Fruit fly (Drosophila melanogaster) whole organism, embryonic: ENCODE results near the gene CG17233.

Source experiments
- B-H2 ChIP-seq: fragments of 200-800 bp; sonication (Bioruptor generic); optimal IDR thresholded peaks from 2 replicates; lab custom pipeline; 2018; ENCODE audit warnings: missing biosample characterization, mild to moderate bottlenecking, missing genetic modification characterization
- Bgb ChIP-seq: fragments of 200-800 bp; sonication (Bioruptor generic); IDR thresholded peaks from 2 replicates; pipeline ENCODE4 v1.3.6; 2022; ENCODE audit warnings: missing biosample characterization, missing genetic modification characterization; ENCODE audit not compliant: partially characterized antibody
- CG13624 ChIP-seq: fragments of 200-800 bp; sonication (Bioruptor generic); optimal IDR thresholded peaks from 2 replicates; lab custom pipeline; 2016; ENCODE audit warnings: missing biosample characterization, missing genetic modification characterization
- CG15514 ChIP-seq: fragments of 200-800 bp; sonication (Bioruptor generic); optimal IDR thresholded peaks from 3 replicates; lab custom pipeline; 2017; ENCODE audit warnings: missing biosample characterization, missing genetic modification characterization, mild to moderate bottlenecking, moderate library complexity, missing genetic modification reagents
- CG15601 ChIP-seq: fragments of 200-800 bp; sonication (Bioruptor generic); optimal IDR thresholded peaks from 3 replicates; lab custom pipeline; 2019; ENCODE audit warnings: missing biosample characterization, mild to moderate bottlenecking, missing genetic modification characterization, moderate library complexity
- CG17385 ChIP-seq: fragments of 200-800 bp; sonication (Bioruptor generic); optimal IDR thresholded peaks from 3 replicates; lab custom pipeline; 2018; ENCODE audit warnings: missing biosample characterization, mild to moderate bottlenecking, missing genetic modification characterization
- CG18011 ChIP-seq: fragments of 200-800 bp; sonication (Bioruptor generic); optimal IDR thresholded peaks from 2 replicates; lab custom pipeline; 2017; ENCODE audit warnings: missing biosample characterization, missing genetic modification characterization, mild to moderate bottlenecking, moderate library complexity, missing genotype
- CG2129 ChIP-seq: fragments of 200-800 bp; sonication (Bioruptor generic); IDR thresholded peaks from 2 replicates; pipeline ENCODE4 v1.3.6; 2022; ENCODE audit warnings: missing biosample characterization, missing genetic modification characterization; ENCODE audit not compliant: partially characterized antibody
- CG32532 ChIP-seq: fragments of 200-800 bp; sonication (Bioruptor generic); IDR thresholded peaks from 2 replicates; pipeline ENCODE4 v1.3.6; 2022; ENCODE audit warnings: missing biosample characterization, missing genetic modification characterization
- CG3281 ChIP-seq: fragments of 200-800 bp; sonication (Bioruptor generic); optimal IDR thresholded peaks from 3 replicates; lab custom pipeline; 2017; ENCODE audit warnings: missing biosample characterization, mild to moderate bottlenecking, missing genetic modification characterization
- CG34376 ChIP-seq: fragments of 200-800 bp; sonication (Bioruptor generic); optimal IDR thresholded peaks from 2 replicates; lab custom pipeline; 2018; ENCODE audit warnings: missing biosample characterization, mild to moderate bottlenecking, missing genetic modification characterization
- CG34422 ChIP-seq: fragments of 200-800 bp; sonication (Bioruptor generic); IDR thresholded peaks from 3 replicates; pipeline ENCODE4 v1.3.6; 2022; ENCODE audit warnings: missing biosample characterization, missing genetic modification characterization
- CG5180 ChIP-seq: fragments of 200-800 bp; sonication (Bioruptor generic); optimal IDR thresholded peaks from 3 replicates; lab custom pipeline; 2017; ENCODE audit warnings: missing biosample characterization, missing genetic modification characterization, mild to moderate bottlenecking, moderate library complexity, missing genetic modification reagents
- CG6272 ChIP-seq: fragments of 200-800 bp; sonication (Bioruptor generic); IDR thresholded peaks from 2 replicates; pipeline ENCODE4 v1.3.6; 2022; ENCODE audit warnings: missing biosample characterization, missing genetic modification characterization
- CTCF ChIP-seq: fragments of 200-800 bp; sonication (Bioruptor generic); optimal IDR thresholded peaks from 2 replicates; lab custom pipeline; 2017; ENCODE audit warnings: missing biosample characterization, mild to moderate bottlenecking, missing genetic modification characterization, moderate library complexity
- D19A ChIP-seq: fragments of 200-800 bp; optimal IDR thresholded peaks from 3 replicates; lab custom pipeline; 2019; ENCODE audit warnings: missing biosample characterization, mild to moderate bottlenecking, missing genetic modification characterization, moderate library complexity
- D19B ChIP-seq: fragments of 200-800 bp; sonication (Bioruptor generic); optimal IDR thresholded peaks from 2 replicates; lab custom pipeline; 2017; ENCODE audit warnings: missing biosample characterization, mild to moderate bottlenecking, missing genetic modification characterization
- E2f2 ChIP-seq: fragments of 200-800 bp; sonication (Bioruptor generic); IDR thresholded peaks from 2 replicates; pipeline ENCODE4 v1.3.6; 2022; ENCODE audit warnings: missing biosample characterization, missing genetic modification characterization
- Gsc ChIP-seq: fragments of 200-800 bp; sonication (Bioruptor generic); IDR thresholded peaks from 2 replicates; pipeline ENCODE4 v1.3.6; 2022; ENCODE audit warnings: missing biosample characterization, missing genetic modification characterization
- HmgD ChIP-seq: fragments of 200-800 bp; sonication (Bioruptor generic); optimal IDR thresholded peaks from 3 replicates; lab custom pipeline; 2016; ENCODE audit warnings: missing biosample characterization, missing genetic modification characterization
- HmgZ ChIP-seq: fragments of 200-800 bp; sonication (Bioruptor generic); optimal IDR thresholded peaks from 2 replicates; lab custom pipeline; 2018; ENCODE audit warnings: missing biosample characterization, mild to moderate bottlenecking, missing genetic modification characterization
- Hmx ChIP-seq: fragments of 200-800 bp; sonication (Bioruptor generic); optimal IDR thresholded peaks from 2 replicates; lab custom pipeline; 2016; ENCODE audit warnings: missing biosample characterization, missing genetic modification characterization
- Pdp1 ChIP-seq, 2 experiments: fragments of 200-800 bp; sonication (Bioruptor generic); optimal IDR thresholded peaks; 3 replicates each; lab custom pipeline; 2016; ENCODE audit warnings: missing biosample characterization in 2 of 2, missing genetic modification characterization in 2 of 2, mild to moderate bottlenecking in 1 of 2, moderate library complexity in 1 of 2
- Trl ChIP-seq, 3 experiments: fragments of >200 bp in 2 of 3; fragments of 200-800 bp in 1 of 3; sonication (Bioruptor generic) in 1 of 3; optimal IDR thresholded peaks; 2 replicates in 1 of 3; 3 replicates in 2 of 3; lab custom pipeline; 2016 to 2017; ENCODE audit warnings: missing biosample characterization in 1 of 3, missing genetic modification characterization in 1 of 3
- ase ChIP-seq: fragments of 200-800 bp; sonication (Bioruptor generic); IDR thresholded peaks from 3 replicates; pipeline ENCODE4 v1.3.6; 2022; ENCODE audit warnings: missing biosample characterization, missing genetic modification characterization
- ato ChIP-seq: fragments of 200-800 bp; sonication (Bioruptor generic); IDR thresholded peaks from 2 replicates; pipeline ENCODE4 v1.3.6; 2022; ENCODE audit warnings: missing biosample characterization, missing genetic modification characterization; ENCODE audit not compliant: partially characterized antibody
- bbx ChIP-seq: fragments of 200-800 bp; sonication (Bioruptor generic); IDR thresholded peaks from 2 replicates; pipeline ENCODE4 v1.3.6; 2022; ENCODE audit warnings: missing biosample characterization, missing genetic modification characterization; ENCODE audit not compliant: partially characterized antibody
- cg ChIP-seq: fragments of 200-800 bp; sonication (Bioruptor generic); optimal IDR thresholded peaks from 3 replicates; lab custom pipeline; 2019; ENCODE audit warnings: missing biosample characterization, mild to moderate bottlenecking, missing genetic modification characterization, moderate library complexity
- chinmo ChIP-seq: fragments of 200-800 bp; sonication (Bioruptor generic); IDR thresholded peaks from 4 replicates; pipeline ENCODE4 v1.3.6; 2022; ENCODE audit warnings: missing biosample characterization, missing genetic modification characterization; ENCODE audit not compliant: partially characterized antibody
- crp ChIP-seq, 2 experiments: fragments of 200-800 bp; sonication (Bioruptor generic); optimal IDR thresholded peaks; 2 replicates in 1 of 2; 3 replicates in 1 of 2; lab custom pipeline; 2017; ENCODE audit warnings: missing biosample characterization in 2 of 2, missing genetic modification characterization in 2 of 2, mild to moderate bottlenecking in 1 of 2, moderate library complexity in 1 of 2
- cwo ChIP-seq: fragments of 200-800 bp; sonication (Bioruptor generic); optimal IDR thresholded peaks from 3 replicates; lab custom pipeline; 2017; ENCODE audit warnings: missing biosample characterization, missing genetic modification characterization, mild to moderate bottlenecking, moderate library complexity, missing genetic modification reagents
- dan ChIP-seq: fragments of 200-800 bp; sonication (Bioruptor generic); IDR thresholded peaks from 2 replicates; pipeline ENCODE4 v1.3.6; 2022; ENCODE audit warnings: missing biosample characterization, missing genetic modification characterization
- exex ChIP-seq: fragments of 200-800 bp; sonication (Bioruptor generic); optimal IDR thresholded peaks from 4 replicates; lab custom pipeline; 2018; ENCODE audit warnings: missing biosample characterization, mild to moderate bottlenecking, missing genetic modification characterization, moderate library complexity
- ftz-f1 ChIP-seq: fragments of 200-800 bp; sonication (Bioruptor generic); optimal IDR thresholded peaks from 2 replicates; lab custom pipeline; 2016; ENCODE audit warnings: missing biosample characterization, missing genetic modification characterization
- grn ChIP-seq: fragments of 200-800 bp; sonication (Bioruptor generic); optimal IDR thresholded peaks from 3 replicates; lab custom pipeline; 2017; ENCODE audit warnings: missing biosample characterization, missing genetic modification characterization
- mirr ChIP-seq: fragments of 200-800 bp; sonication (Bioruptor generic); optimal IDR thresholded peaks from 3 replicates; lab custom pipeline; 2018; ENCODE audit warnings: missing biosample characterization, mild to moderate bottlenecking, missing genetic modification characterization
- nau ChIP-seq: fragments of 200-800 bp; sonication (Bioruptor generic); optimal IDR thresholded peaks from 3 replicates; lab custom pipeline; 2017; ENCODE audit warnings: missing biosample characterization, mild to moderate bottlenecking, missing genetic modification characterization, missing genetic modification reagents
- org-1 ChIP-seq: fragments of 200-800 bp; sonication (Bioruptor generic); optimal IDR thresholded peaks from 2 replicates; lab custom pipeline; 2017; ENCODE audit warnings: missing biosample characterization, missing genetic modification characterization
- otp ChIP-seq: fragments of 200-800 bp; sonication (Bioruptor generic); IDR thresholded peaks from 3 replicates; pipeline ENCODE4, ENCODE4 v1.3.6; 2022; ENCODE audit warnings: missing biosample characterization, missing genetic modification characterization
- psq ChIP-seq: fragments of 200-800 bp; sonication (Bioruptor generic); optimal IDR thresholded peaks from 2 replicates; lab custom pipeline; 2017; ENCODE audit warnings: missing biosample characterization, missing genetic modification characterization
- rib ChIP-seq: fragments of 200-800 bp; sonication (Bioruptor generic); IDR thresholded peaks from 2 replicates; pipeline ENCODE4 v1.3.6; 2022; ENCODE audit warnings: missing biosample characterization, missing genetic modification characterization
- row ChIP-seq: fragments of 200-800 bp; sonication (Bioruptor generic); IDR thresholded peaks from 3 replicates; pipeline ENCODE4 v1.3.6; 2022; ENCODE audit warnings: missing biosample characterization, missing genetic modification characterization
- salm ChIP-seq: fragments of 200-800 bp; sonication (Bioruptor generic); optimal IDR thresholded peaks from 2 replicates; lab custom pipeline; 2018; ENCODE audit warnings: missing biosample characterization, mild to moderate bottlenecking, missing genetic modification characterization
- sens ChIP-seq: fragments of 200-800 bp; sonication (Bioruptor generic); peaks from one replicate; lab custom pipeline; 2016; ENCODE audit warnings: missing biosample characterization, missing genetic modification characterization
- seq ChIP-seq: fragments of 200-800 bp; sonication (Bioruptor generic); IDR thresholded peaks from 2 replicates; pipeline ENCODE4 v1.3.6; 2022; ENCODE audit warnings: missing biosample characterization, missing genetic modification characterization

The CG17233 gene

DNA sequence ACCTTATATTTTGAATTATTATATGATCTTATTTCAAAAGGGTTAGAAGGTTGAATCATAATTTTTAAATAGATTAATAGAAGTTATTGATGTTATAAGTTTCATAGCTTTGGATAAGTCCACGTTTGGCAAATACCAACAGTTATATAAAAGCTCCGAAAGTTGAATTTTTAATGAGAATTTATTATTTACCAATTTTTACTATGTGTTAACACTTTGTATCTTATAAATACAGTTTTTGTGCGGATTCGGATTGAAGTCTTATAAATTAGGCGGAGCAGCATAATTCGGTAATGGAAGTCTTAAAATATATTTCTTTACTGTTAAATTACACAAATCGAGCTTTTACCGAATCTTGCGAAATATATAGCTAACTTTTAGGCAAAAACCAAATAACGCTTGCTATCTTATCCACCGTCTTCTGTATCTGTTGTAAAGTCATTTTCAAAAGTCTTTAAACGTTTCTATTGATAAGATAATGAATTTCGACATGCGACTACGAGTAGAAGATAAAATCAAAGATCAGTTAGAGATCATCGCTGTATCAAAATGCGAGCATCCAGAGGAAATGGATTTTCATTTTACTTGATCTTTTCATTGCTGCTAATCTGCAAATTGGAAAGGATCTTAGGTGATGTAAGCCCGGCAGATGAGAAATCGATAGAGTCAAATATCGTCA, 42.0 kb downstream of the CG17233 start, which contains the start of gene CG42833:
TSS of gene CG42833 (plus strand) at position 525 of the 679 bp plus-strand sequence.
- TF ChIP-seq HmgD (no peak), Pdp1 (GFP tag; optimal IDR thresholded peaks at IDR 0.05; lab: Kevin White, UChicago) (peak in 1 of 2 experiments; percentile 33), CG2129 (no peak), CG34376 (GFP tag; lab: Kevin White, UChicago) (peak; percentile 25), mirr (GFP tag; lab: Kevin White, UChicago) (peak; percentile 92), Bgb (GFP tag; lab: Robert Waterston, UW) (0 out of 2 replicates have a peak, but pooled peaks have one; percentile 5), psq (GFP tag; lab: Kevin White, UChicago) (no peak), exex (tag; lab: Kevin White, UChicago) (peak; percentile 83), CG6272 (GFP tag; lab: Robert Waterston, UW) (no peak), CTCF (GFP tag; lab: Kevin White, UChicago) (peak; percentile 24), cwo (GFP tag; lab: Kevin White, UChicago) (peak; percentile 38), grn (GFP tag; lab: Kevin White, UChicago) (peak; percentile 88), Gsc (GFP tag; lab: Robert Waterston, UW) (no peak), chinmo (GFP tag; lab: Robert Waterston, UW) (0 out of 4 replicates have a peak, but pooled peaks have one; percentile 7), sens (peak; percentile 24)

DNA sequence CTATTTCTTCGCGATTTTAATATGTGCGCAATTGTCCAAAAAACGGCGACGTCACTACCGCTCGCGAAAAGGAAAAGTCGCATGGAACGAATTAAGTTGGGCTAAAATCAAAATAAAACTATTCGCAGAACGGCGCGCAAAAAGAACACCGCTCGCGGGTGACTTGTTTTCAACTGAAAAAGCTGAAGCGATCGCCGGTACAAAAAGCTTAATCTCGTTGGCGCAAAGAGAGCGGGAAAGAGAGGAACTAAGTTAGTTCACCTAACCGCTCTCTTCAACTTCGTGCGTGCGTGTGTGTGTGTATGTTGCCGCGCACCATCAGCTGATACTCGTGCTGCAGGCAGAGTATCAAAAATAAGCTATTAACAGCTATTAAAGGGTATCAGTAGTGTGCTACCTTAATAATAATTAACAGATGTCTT, 43.6 kb downstream of the CG17233 start, which contains the start of gene CG42674:
TSS of gene CG42674 (minus strand) at position 180 of the 422 bp plus-strand sequence.
- peak; percentile 64 for TF ChIP-seq CG18011 (GFP tag; lab: Kevin White, UChicago)
- peak; percentile 54 for TF ChIP-seq CG34376 (GFP tag; lab: Kevin White, UChicago)
- TF ChIP-seq CG13624 (GFP tag; lab: Kevin White, UChicago): peak; percentile 62
- TF ChIP-seq E2f2 (GFP tag; lab: Robert Waterston, UW): peak; percentile 15; the same call in 1 of the 2 replicates
- peak; percentile 94 for TF ChIP-seq CG15514 (GFP tag; lab: Kevin White, UChicago)
- TF ChIP-seq D19A (tag; lab: Kevin White, UChicago): peak; percentile 93
- peak; percentile 8 for TF ChIP-seq HmgZ (tag; lab: Kevin White, UChicago)
- no peak for TF ChIP-seq Hmx (GFP tag; lab: Kevin White, UChicago)
- no peak for TF ChIP-seq dan (GFP tag; lab: Robert Waterston, UW)
- TF ChIP-seq seq: 0 out of 2 replicates have a peak, but pooled peaks have one; percentile 11
- TF ChIP-seq B-H2 (GFP tag; lab: Kevin White, UChicago): no peak
- TF ChIP-seq CG5180 (GFP tag; lab: Kevin White, UChicago): peak; percentile 42
- TF ChIP-seq chinmo (GFP tag; lab: Robert Waterston, UW): peak; percentile 60; the same call in 1 of the 4 replicates
- TF ChIP-seq bbx: peak; percentile 38; the same call in 1 of the 2 replicates
- 0 out of 2 replicates have a peak, but pooled peaks have one; percentile 15 for TF ChIP-seq CG32532 (GFP tag; lab: Robert Waterston, UW)
- peak; percentile 56; the same call in 1 of the 2 replicates for TF ChIP-seq rib (GFP tag; lab: Robert Waterston, UW)
- peak in 1 of 2 experiments; percentile 65 for TF ChIP-seq crp (GFP tag; optimal IDR thresholded peaks at IDR 0.05; lab: Kevin White, UChicago)
- TF ChIP-seq D19B: peak; percentile 39
- TF ChIP-seq salm (tag; lab: Kevin White, UChicago): no peak
- TF ChIP-seq Bgb (GFP tag; lab: Robert Waterston, UW): peak; percentile 17; the same call in 1 of the 2 replicates
- peak; percentile 60 for TF ChIP-seq CG15601 (tag; lab: Kevin White, UChicago)
- peak; percentile 63 for TF ChIP-seq cwo (GFP tag; lab: Kevin White, UChicago)
- peak; percentile 9 for TF ChIP-seq CG17385 (GFP tag; lab: Kevin White, UChicago)
- TF ChIP-seq org-1 (GFP tag; lab: Kevin White, UChicago): no peak
- peak; percentile 75 to 77 for TF ChIP-seq Trl (optimal IDR thresholded peaks at IDR 0.05; lab: Kevin White, UChicago)
- TF ChIP-seq Trl (GFP tag; optimal IDR thresholded peaks at IDR 0.05; lab: Kevin White, UChicago): no peak
- peak; percentile 63; the same call in 1 of the 3 replicates for TF ChIP-seq CG34422
- 0 out of 3 replicates have a peak, but pooled peaks have one; percentile 8 for TF ChIP-seq ase (GFP tag; lab: Robert Waterston, UW)
- no peak for TF ChIP-seq nau (GFP tag; lab: Kevin White, UChicago)
- TF ChIP-seq ftz-f1 (GFP tag; lab: Kevin White, UChicago): peak; percentile 10
- peak; percentile 61 for TF ChIP-seq cg (GFP tag; lab: Kevin White, UChicago)
- peak; percentile 23 for TF ChIP-seq CG3281
- TF ChIP-seq otp (GFP tag; lab: Robert Waterston, UW): 0 out of 3 replicates have a peak, but pooled peaks have one; percentile 37
- peak; percentile 9; the same call in 1 of the 3 replicates for TF ChIP-seq row (GFP tag; lab: Robert Waterston, UW)
- no peak for TF ChIP-seq ato (GFP tag; lab: Robert Waterston, UW)
